Worm (Caenorhabditis elegans) whole organism, L4 larva: ENCODE measurements around the gene flp-21.
A peak's percentile ranks its signal among the peaks of the same experiment; 100 is the strongest.

Experiments
- F26F4.8 ChIP-seq: fragments of 200-800 bp; sonication (Bioruptor generic); conservative IDR thresholded peaks from 2 replicates; pipeline ENCODE4 v1.3.6; 2022; ENCODE audit warnings: missing genetic modification characterization, missing compliant biosample characterization
- T20F7.1 ChIP-seq: fragments of 200-800 bp; sonication (Bioruptor generic); optimal IDR thresholded peaks from 2 replicates; lab custom pipeline; 2018; ENCODE audit warnings: mild to moderate bottlenecking, missing genetic modification characterization, missing compliant biosample characterization
- T26A8.4 ChIP-seq: fragments of 200-800 bp; sonication (Bioruptor generic); IDR thresholded peaks from 2 replicates; pipeline ENCODE4 v1.3.6; 2022; ENCODE audit warnings: missing genetic modification characterization, missing compliant biosample characterization
- Y5F2A.4 ChIP-seq: fragments of 200-800 bp; sonication (Bioruptor generic); optimal IDR thresholded peaks from 2 replicates; lab custom pipeline; 2018; ENCODE audit warnings: mild to moderate bottlenecking, missing genetic modification characterization, missing compliant biosample characterization
- ceh-20 ChIP-seq: fragments of 200-800 bp; sonication (Bioruptor generic); IDR thresholded peaks from 2 replicates; pipeline ENCODE4 v1.3.6; 2022; ENCODE audit warnings: missing genetic modification reagents, missing genetic modification characterization, missing compliant biosample characterization
- cey-2 ChIP-seq: sonication (generic microtip); optimal IDR thresholded peaks from 3 replicates; lab custom pipeline; 2017; ENCODE audit warnings: missing genetic modification characterization, mild to moderate bottlenecking, missing compliant biosample characterization, antibody characterized with exemption, borderline replicate concordance; ENCODE audit not compliant: insufficient read depth
- daf-16 ChIP-seq, 3 experiments: sonication (generic microtip); optimal IDR thresholded peaks; 2 replicates each; lab custom pipeline; 2016 to 2017; ENCODE audit warnings: missing genetic modification characterization in 3 of 3, missing genetic modification reagents in 3 of 3, mild to moderate bottlenecking in 2 of 3, missing compliant biosample characterization in 2 of 3, missing biosample characterization in 1 of 3, moderate library complexity in 1 of 3
- daf-19 ChIP-seq: fragments of 200-800 bp; sonication (Bioruptor generic); conservative IDR thresholded peaks from 2 replicates; pipeline ENCODE4 v1.3.6; 2022; ENCODE audit warnings: missing genetic modification characterization, missing compliant biosample characterization
- daf-8 ChIP-seq: fragments of 200-800 bp; sonication (Bioruptor generic); IDR thresholded peaks from 2 replicates; pipeline ENCODE4 v1.3.6; 2022; ENCODE audit warnings: missing genetic modification characterization, missing compliant biosample characterization
- dmd-6 ChIP-seq: fragments of 200-800 bp; sonication (Bioruptor generic); IDR thresholded peaks from 2 replicates; pipeline ENCODE4 v1.3.6; 2022; ENCODE audit warnings: missing genetic modification reagents, missing genetic modification characterization, missing compliant biosample characterization
- dmd-9 ChIP-seq: fragments of 200-800 bp; sonication (Bioruptor generic); IDR thresholded peaks from 2 replicates; pipeline ENCODE4 v1.3.6; 2022; ENCODE audit warnings: missing genetic modification reagents, missing genetic modification characterization, missing compliant biosample characterization
- dpl-1 ChIP-seq: fragments of 150-350 bp; optimal IDR thresholded peaks from 2 replicates; lab custom pipeline; 2014; ENCODE audit warnings: missing biosample characterization, missing genetic modification reagents, missing genetic modification characterization
- dve-1 ChIP-seq: sonication (generic microtip); optimal IDR thresholded peaks from 2 replicates; lab custom pipeline; 2017; ENCODE audit warnings: antibody characterized with exemption, mild to moderate bottlenecking, missing genetic modification characterization, missing compliant biosample characterization; ENCODE audit not compliant: insufficient read depth
- egl-43 ChIP-seq: fragments of 200-800 bp; sonication (Bioruptor generic); IDR thresholded peaks from 2 replicates; pipeline ENCODE4 v1.3.6; 2022; ENCODE audit warnings: missing genetic modification reagents, missing genetic modification characterization, missing compliant biosample characterization
- hlh-11 ChIP-seq: fragments of 200-800 bp; sonication (Bioruptor generic); optimal IDR thresholded peaks from 2 replicates; lab custom pipeline; 2018; ENCODE audit warnings: mild to moderate bottlenecking, missing genetic modification characterization, missing compliant biosample characterization
- lin-1 ChIP-seq: fragments of 200-800 bp; sonication (Bioruptor generic); IDR thresholded peaks from 2 replicates; pipeline ENCODE4 v1.3.6; 2022; ENCODE audit warnings: missing genetic modification reagents, missing genetic modification characterization, missing compliant biosample characterization
- lin-38 ChIP-seq: fragments of 200-800 bp; sonication (Bioruptor generic); IDR thresholded peaks from 2 replicates; pipeline ENCODE4 v1.3.6; 2022; ENCODE audit warnings: missing genetic modification reagents, missing genetic modification characterization, missing compliant biosample characterization
- lin-39 ChIP-seq: fragments of 150-350 bp; optimal IDR thresholded peaks from 2 replicates; lab custom pipeline; 2014; ENCODE audit warnings: missing biosample characterization, missing genetic modification reagents, missing genetic modification characterization
- lir-3 ChIP-seq: sonication (generic microtip); optimal IDR thresholded peaks from 2 replicates; lab custom pipeline; 2016; ENCODE audit warnings: mild to moderate bottlenecking, missing genetic modification characterization, missing compliant biosample characterization
- lsy-2 ChIP-seq, 2 experiments: fragments of 150-350 bp in 1 of 2; sonication (generic microtip) in 1 of 2; optimal IDR thresholded peaks; 2 replicates each; lab custom pipeline; 2014 to 2017; ENCODE audit warnings: missing biosample characterization in 2 of 2, missing genetic modification characterization in 2 of 2
- mdl-1 ChIP-seq, 2 experiments: fragments of 150-350 bp in 1 of 2; sonication (generic microtip) in 1 of 2; optimal IDR thresholded peaks; 2 replicates each; lab custom pipeline; 2014 to 2017; ENCODE audit warnings: missing biosample characterization in 2 of 2, missing genetic modification characterization in 2 of 2
- mdt-29 ChIP-seq: fragments of 200-800 bp; sonication (Bioruptor generic); IDR thresholded peaks from 2 replicates; pipeline ENCODE4 v1.3.6; 2022; ENCODE audit warnings: missing genetic modification reagents, missing genetic modification characterization, missing compliant biosample characterization
- mep-1 ChIP-seq: fragments of 150-350 bp; sonication (generic microtip); optimal IDR thresholded peaks from 3 replicates; lab custom pipeline; 2014; ENCODE audit warnings: missing biosample characterization, missing genetic modification characterization
- mxl-3 ChIP-seq: fragments of 200-800 bp; sonication (Bioruptor generic); optimal IDR thresholded peaks from 2 replicates; lab custom pipeline; 2018; ENCODE audit warnings: mild to moderate bottlenecking, missing genetic modification characterization, missing compliant biosample characterization
- nhr-11 ChIP-seq: fragments of 150-350 bp; optimal IDR thresholded peaks from 2 replicates; lab custom pipeline; 2014; ENCODE audit warnings: missing biosample characterization, missing genetic modification characterization
- nhr-237 ChIP-seq: sonication (generic microtip); optimal IDR thresholded peaks from 2 replicates; lab custom pipeline; 2017; ENCODE audit warnings: missing biosample characterization, missing genetic modification characterization
- php-3 ChIP-seq: fragments of 200-800 bp; sonication (Bioruptor generic); IDR thresholded peaks from 2 replicates; pipeline ENCODE4 v1.3.6; 2022; ENCODE audit warnings: missing genetic modification reagents, missing genetic modification characterization, missing compliant biosample characterization
- rbr-2 ChIP-seq: sonication (generic microtip); optimal IDR thresholded peaks from 2 replicates; lab custom pipeline; 2016; ENCODE audit warnings: missing genotype, missing genetic modification characterization, missing compliant biosample characterization
- saeg-2 ChIP-seq: fragments of 200-800 bp; sonication (Bioruptor generic); IDR thresholded peaks from 2 replicates; pipeline ENCODE4 v1.3.6; 2022; ENCODE audit warnings: missing genetic modification reagents, missing genetic modification characterization, missing compliant biosample characterization
- spr-3 ChIP-seq: fragments of 200-800 bp; sonication (Bioruptor generic); optimal IDR thresholded peaks from 2 replicates; lab custom pipeline; 2018; ENCODE audit warnings: mild to moderate bottlenecking, missing genetic modification characterization, missing compliant biosample characterization
- tag-97 ChIP-seq: fragments of 200-800 bp; sonication (Bioruptor generic); IDR thresholded peaks from 2 replicates; pipeline ENCODE4 v1.3.6; 2022; ENCODE audit warnings: missing genetic modification characterization, missing compliant biosample characterization
- unc-62 ChIP-seq, 3 experiments: fragments of 150-350 bp in 1 of 3; sonication (generic microtip); optimal IDR thresholded peaks in 2 of 3; peaks in 1 of 3; 1 replicate in 1 of 3; 2 replicates in 2 of 3; lab custom pipeline; 2014 to 2017; ENCODE audit warnings: missing biosample characterization in 3 of 3, missing genetic modification characterization in 3 of 3, missing genetic modification reagents in 3 of 3, missing genotype in 1 of 3
- zip-2 ChIP-seq: fragments of 150-350 bp; optimal IDR thresholded peaks from 2 replicates; lab custom pipeline; 2014; ENCODE audit warnings: missing biosample characterization, missing genetic modification characterization
- ztf-7 ChIP-seq: fragments of 150-350 bp; optimal IDR thresholded peaks from 2 replicates; lab custom pipeline; 2014; ENCODE audit warnings: missing biosample characterization, missing genetic modification characterization

flp-21 gene

DNA sequence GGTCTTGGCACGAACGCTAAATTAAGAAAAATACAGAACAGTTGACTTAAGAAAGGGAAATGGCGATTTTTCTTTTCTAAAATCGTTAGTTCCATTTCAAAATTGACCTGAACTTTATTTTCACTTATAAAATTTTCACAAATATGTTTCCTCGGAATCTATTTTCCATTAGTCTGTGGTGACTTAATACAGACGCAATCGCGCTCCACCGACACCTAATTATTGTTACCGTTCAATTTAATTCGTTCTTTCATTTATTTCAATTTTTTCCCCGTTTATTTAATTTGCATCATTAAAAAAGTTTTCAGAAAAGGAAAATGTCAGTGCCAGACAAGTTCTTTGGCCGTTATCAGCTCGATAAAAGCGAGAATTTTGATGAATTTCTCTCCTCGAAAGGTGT, 27.1 kb downstream of the flp-21 start, which contains the start of gene lbp-4 (continued):
- TF ChIP-seq hlh-11 (tag; lab: Kevin White, UChicago) (peak; percentile 8), lin-38 (GFP tag; lab: Robert Waterston, UW) (peak; percentile 88), lir-3 (no peak), dmd-6 (peak; percentile 41; the same call in 1 of the 2 replicates), mdt-29 (no peak), lin-39 (no peak), daf-19 (GFP tag; lab: Robert Waterston, UW) (no peak), mep-1 (tag; lab: Kevin White, UChicago) (peak; percentile 61), lsy-2 (tag; optimal IDR thresholded peaks at IDR 0.05; lab: Kevin White, UChicago) (peak in 1 of 2 experiments; percentile 64), F26F4.8 (no peak), mdl-1 (tag; optimal IDR thresholded peaks at IDR 0.05; lab: Kevin White, UChicago) (no peak)

DNA sequence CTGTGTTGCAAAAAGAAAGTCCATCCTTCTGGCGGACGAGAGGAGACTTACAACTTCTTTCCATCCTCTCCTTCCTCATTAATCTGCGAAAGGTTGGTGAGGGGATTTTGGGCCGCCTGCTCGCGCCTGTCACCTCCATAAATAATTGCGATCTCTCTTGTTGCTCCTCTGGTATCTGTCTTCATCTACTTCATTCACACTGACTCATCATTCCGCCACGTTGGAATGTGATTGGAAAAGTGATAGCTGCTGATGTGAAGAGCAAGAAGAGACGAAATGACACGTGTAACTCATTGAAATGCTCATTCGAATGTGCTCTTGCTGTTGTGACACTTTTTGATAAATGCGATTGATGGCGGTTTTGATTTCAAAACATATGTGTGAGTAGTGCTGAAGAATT, 29.5 kb downstream of the flp-21 start:
- no peak for TF ChIP-seq rbr-2
- TF ChIP-seq dve-1 = no peak
- TF ChIP-seq saeg-2 = no peak
- peak in 1 of 2 experiments; percentile 74 for TF ChIP-seq daf-16 (GFP tag; optimal IDR thresholded peaks at IDR 0.05; lab: Kevin White, UChicago)
- TF ChIP-seq daf-16 (tag; optimal IDR thresholded peaks at IDR 0.05; lab: Kevin White, UChicago) = no peak
- TF ChIP-seq cey-2 = no peak
- TF ChIP-seq lin-39 = no peak
- TF ChIP-seq unc-62 (GFP tag; optimal IDR thresholded peaks at IDR 0.05 in 1 of 2; lab: Kevin White, UChicago) = peak in 1 of 2 experiments; percentile 98
- TF ChIP-seq unc-62 (tag; optimal IDR thresholded peaks at IDR 0.05; lab: Kevin White, UChicago) = no peak
- TF ChIP-seq egl-43 = no peak
- peak; percentile 68; the same call in 1 of the 2 replicates for TF ChIP-seq ceh-20 (GFP tag; lab: Robert Waterston, UW)
- peak; percentile 71 for TF ChIP-seq mxl-3 (GFP tag; lab: Kevin White, UChicago)
- no peak for TF ChIP-seq dpl-1 (GFP tag; lab: Kevin White, UChicago)
- TF ChIP-seq spr-3 (GFP tag; lab: Kevin White, UChicago) = no peak
- no peak for TF ChIP-seq ztf-7 (tag; lab: Kevin White, UChicago)
- no peak for TF ChIP-seq lin-1
- TF ChIP-seq nhr-237 = no peak
- TF ChIP-seq Y5F2A.4 = no peak
- peak; percentile 63 for TF ChIP-seq hlh-11 (tag; lab: Kevin White, UChicago)
- TF ChIP-seq T26A8.4 (GFP tag; lab: Robert Waterston, UW) = no peak
- no peak for TF ChIP-seq zip-2 (tag; lab: Kevin White, UChicago)
- TF ChIP-seq T20F7.1 = no peak
- no peak for TF ChIP-seq dmd-9 (GFP tag; lab: Robert Waterston, UW)
- TF ChIP-seq nhr-11 = peak; percentile 65
- no peak for TF ChIP-seq tag-97 (GFP tag; lab: Robert Waterston, UW)

DNA sequence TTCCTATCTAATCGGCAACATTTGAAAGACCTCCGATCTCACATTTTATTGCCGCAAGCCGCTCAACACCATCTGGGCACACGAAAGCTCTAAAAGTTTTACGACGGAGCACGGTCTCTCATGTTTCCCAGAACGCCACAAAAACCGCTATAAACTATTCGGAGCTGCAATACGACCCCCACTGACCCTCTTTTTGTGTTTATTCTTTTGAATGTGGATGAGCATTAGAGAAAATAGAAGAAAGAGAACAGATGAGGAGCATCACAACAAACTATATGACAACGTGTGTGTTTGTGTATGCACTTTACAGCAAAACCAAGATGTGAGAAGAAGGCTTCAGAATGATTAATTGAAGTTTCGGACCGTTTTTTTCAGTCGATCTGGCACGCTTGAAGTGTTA, 31.0 kb downstream of the flp-21 start:
- TF ChIP-seq hlh-11 (tag; lab: Kevin White, UChicago) (peak; percentile 25), daf-16 (GFP tag; optimal IDR thresholded peaks at IDR 0.05; lab: Kevin White, UChicago) (peak in 1 of 2 experiments; percentile 39), daf-16 (tag; optimal IDR thresholded peaks at IDR 0.05; lab: Kevin White, UChicago) (no peak), php-3 (GFP tag; lab: Robert Waterston, UW) (no peak), daf-19 (GFP tag; lab: Robert Waterston, UW) (no peak)
- TF ChIP-seq, all 104 proteins: peak for 2

DNA sequence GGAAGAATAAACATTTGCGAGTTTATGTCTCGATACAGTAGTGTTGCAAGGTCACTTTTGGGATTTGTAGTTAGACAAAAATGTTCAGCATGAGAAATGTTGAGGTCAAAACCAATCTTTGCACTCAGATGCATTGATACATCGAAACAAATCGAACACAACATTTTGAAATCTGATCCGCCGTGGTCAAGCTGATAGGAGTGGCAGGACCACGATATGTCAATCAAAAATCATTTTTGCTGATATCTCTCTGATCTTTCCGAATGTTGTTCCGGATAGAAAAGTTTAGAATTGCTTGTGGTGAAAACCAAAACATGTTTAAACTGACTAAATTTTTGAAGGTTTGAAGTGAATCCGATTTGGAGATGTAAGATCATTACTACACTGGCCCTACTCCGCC, 32.7 kb downstream of the flp-21 start:
- TF ChIP-seq unc-62 (GFP tag; optimal IDR thresholded peaks at IDR 0.05 in 1 of 2; lab: Kevin White, UChicago) (peak in 1 of 2 experiments; percentile 62), unc-62 (tag; optimal IDR thresholded peaks at IDR 0.05; lab: Kevin White, UChicago) (no peak), daf-8 (GFP tag; lab: Robert Waterston, UW) (no peak)
